Worm (Caenorhabditis elegans) whole organism, L2 larva: Measurements from ENCODE around the gene asns-2.
A peak's percentile ranks its signal among the peaks of the same experiment; 100 is the strongest.

Source experiments
- C34F6.9 ChIP-seq: fragments of 150-350 bp; optimal IDR thresholded peaks from 2 replicates; lab custom pipeline; 2014; ENCODE audit warnings: missing biosample characterization, missing genetic modification characterization
- F13H6.1 ChIP-seq: sonication (generic microtip); optimal IDR thresholded peaks from 2 replicates; lab custom pipeline; 2016; ENCODE audit warnings: missing genetic modification characterization, missing compliant biosample characterization
- Y55F3AM.14 ChIP-seq: fragments of 200-800 bp; sonication (Bioruptor generic); optimal IDR thresholded peaks from 2 replicates; lab custom pipeline; 2018; ENCODE audit warnings: mild to moderate bottlenecking, missing genetic modification characterization, missing compliant biosample characterization
- ZK546.5 ChIP-seq: sonication (generic microtip); optimal IDR thresholded peaks from 2 replicates; lab custom pipeline; 2017; ENCODE audit warnings: missing biosample characterization, missing genetic modification characterization
- alr-1 ChIP-seq: fragments of 150-350 bp; optimal IDR thresholded peaks from 2 replicates; lab custom pipeline; 2014; ENCODE audit warnings: missing biosample characterization, missing genetic modification characterization
- aly-2 ChIP-seq: fragments of 150-350 bp; optimal IDR thresholded peaks from 2 replicates; lab custom pipeline; 2014; ENCODE audit warnings: missing biosample characterization, missing genetic modification characterization
- ama-1 ChIP-seq: fragments of 150-350 bp; optimal IDR thresholded peaks from 2 replicates; lab custom pipeline; 2018; ENCODE audit warnings: inconsistent platforms
- blmp-1 ChIP-seq: sonication (generic microtip); optimal IDR thresholded peaks from 2 replicates; lab custom pipeline; 2017; ENCODE audit warnings: missing genetic modification characterization, mild to moderate bottlenecking, missing compliant biosample characterization, antibody characterized with exemption, moderate library complexity; ENCODE audit not compliant: insufficient read depth
- ceh-16 ChIP-seq: fragments of 150-350 bp; optimal IDR thresholded peaks from 2 replicates; lab custom pipeline; 2014; ENCODE audit warnings: missing biosample characterization, missing genetic modification characterization
- ceh-82 ChIP-seq: fragments of 150-350 bp; optimal IDR thresholded peaks from 2 replicates; lab custom pipeline; 2014; ENCODE audit warnings: missing biosample characterization, missing genetic modification characterization
- crh-2 ChIP-seq: sonication (generic microtip); optimal IDR thresholded peaks from 2 replicates; lab custom pipeline; 2017; ENCODE audit warnings: missing biosample characterization, missing genetic modification characterization
- dmd-4 ChIP-seq: sonication (generic microtip); optimal IDR thresholded peaks from 2 replicates; lab custom pipeline; 2017; ENCODE audit warnings: missing biosample characterization, missing genetic modification characterization
- egl-27 ChIP-seq: sonication (generic microtip); optimal IDR thresholded peaks from 3 replicates; lab custom pipeline; 2017; ENCODE audit warnings: missing biosample characterization, missing genetic modification reagents, missing genetic modification characterization
- elt-1 ChIP-seq: fragments of 150-350 bp; optimal IDR thresholded peaks from 2 replicates; lab custom pipeline; 2014; ENCODE audit warnings: missing biosample characterization, missing genetic modification characterization
- elt-3 ChIP-seq: sonication (generic microtip); optimal IDR thresholded peaks from 2 replicates; lab custom pipeline; 2017; ENCODE audit warnings: missing biosample characterization, missing genetic modification characterization
- fos-1 ChIP-seq: fragments of 150-350 bp; optimal IDR thresholded peaks from 2 replicates; lab custom pipeline; 2014; ENCODE audit warnings: missing biosample characterization, missing genetic modification characterization
- gmeb-1 ChIP-seq: fragments of 150-350 bp; optimal IDR thresholded peaks from 2 replicates; lab custom pipeline; 2014; ENCODE audit warnings: missing biosample characterization, missing genetic modification characterization
- lin-11 ChIP-seq: fragments of 150-350 bp; sonication (generic microtip); optimal IDR thresholded peaks from 2 replicates; lab custom pipeline; 2014; ENCODE audit warnings: missing biosample characterization, missing genetic modification characterization, inconsistent platforms, mixed read lengths
- lin-39 ChIP-seq: fragments of 150-350 bp; optimal IDR thresholded peaks from 2 replicates; lab custom pipeline; 2014; ENCODE audit warnings: missing biosample characterization, missing genetic modification reagents, missing genetic modification characterization
- mdl-1 ChIP-seq, 2 experiments: fragments of 150-350 bp in 1 of 2; sonication (generic microtip) in 1 of 2; optimal IDR thresholded peaks; 2 replicates each; lab custom pipeline; 2017; ENCODE audit warnings: missing biosample characterization in 2 of 2, missing genetic modification characterization in 2 of 2
- nhr-11 ChIP-seq: fragments of 150-350 bp; optimal IDR thresholded peaks from 2 replicates; lab custom pipeline; 2014; ENCODE audit warnings: missing biosample characterization, missing genetic modification characterization
- nhr-12 ChIP-seq: fragments of 150-350 bp; optimal IDR thresholded peaks from 2 replicates; lab custom pipeline; 2014; ENCODE audit warnings: missing biosample characterization, missing genetic modification characterization
- nhr-129 ChIP-seq: fragments of 150-350 bp; optimal IDR thresholded peaks from 2 replicates; lab custom pipeline; 2014; ENCODE audit warnings: missing biosample characterization, missing genetic modification characterization
- nhr-21 ChIP-seq: fragments of 150-350 bp; optimal IDR thresholded peaks from 2 replicates; lab custom pipeline; 2014; ENCODE audit warnings: missing biosample characterization, missing genetic modification characterization
- nhr-23 ChIP-seq: fragments of 150-350 bp; optimal IDR thresholded peaks from 2 replicates; lab custom pipeline; 2014; ENCODE audit warnings: missing biosample characterization, missing genetic modification reagents, missing genetic modification characterization
- nhr-237 ChIP-seq: fragments of 150-350 bp; optimal IDR thresholded peaks from 2 replicates; lab custom pipeline; 2014; ENCODE audit warnings: missing biosample characterization, missing genetic modification characterization
- nhr-25 ChIP-seq: fragments of 150-350 bp; sonication (generic microtip); optimal IDR thresholded peaks from 3 replicates; lab custom pipeline; 2014; ENCODE audit warnings: missing biosample characterization, missing genetic modification characterization
- nhr-6 ChIP-seq: fragments of 150-350 bp; optimal IDR thresholded peaks from 2 replicates; lab custom pipeline; 2014; ENCODE audit warnings: missing biosample characterization, missing genetic modification characterization
- nhr-77 ChIP-seq: fragments of 150-350 bp; optimal IDR thresholded peaks from 2 replicates; lab custom pipeline; 2014; ENCODE audit warnings: missing biosample characterization, missing genetic modification characterization
- peb-1 ChIP-seq: fragments of 150-350 bp; optimal IDR thresholded peaks from 2 replicates; lab custom pipeline; 2014; ENCODE audit warnings: missing biosample characterization, missing genetic modification characterization
- sem-4 ChIP-seq: fragments of 150-350 bp; optimal IDR thresholded peaks from 2 replicates; lab custom pipeline; 2014; ENCODE audit warnings: missing biosample characterization, missing genetic modification reagents, missing genetic modification characterization
- skn-1 ChIP-seq: sonication (generic microtip); optimal IDR thresholded peaks from 2 replicates; lab custom pipeline; 2017; ENCODE audit warnings: missing biosample characterization, missing genetic modification characterization
- sma-3 ChIP-seq: sonication (generic microtip); optimal IDR thresholded peaks from 2 replicates; lab custom pipeline; 2016; ENCODE audit warnings: missing genetic modification reagents, missing genetic modification characterization, missing compliant biosample characterization
- snpc-4 ChIP-seq: fragments of 150-350 bp; optimal IDR thresholded peaks from 2 replicates; lab custom pipeline; 2014; ENCODE audit warnings: missing biosample characterization, missing genetic modification characterization
- unc-39 ChIP-seq: fragments of 150-350 bp; optimal IDR thresholded peaks from 2 replicates; lab custom pipeline; 2014; ENCODE audit warnings: missing biosample characterization, missing genetic modification characterization
- unc-55 ChIP-seq: fragments of 150-350 bp; sonication (generic microtip); optimal IDR thresholded peaks from 3 replicates; lab custom pipeline; 2014; ENCODE audit warnings: missing biosample characterization, missing genetic modification reagents, missing genetic modification characterization
- zag-1 ChIP-seq: fragments of 150-350 bp; optimal IDR thresholded peaks from 2 replicates; lab custom pipeline; 2014; ENCODE audit warnings: missing biosample characterization, missing genetic modification characterization
- ztf-1 ChIP-seq: fragments of 200-800 bp; sonication (Bioruptor generic); conservative IDR thresholded peaks from 2 replicates; pipeline ENCODE4 v1.3.6; 2022; ENCODE audit warnings: missing genetic modification characterization, missing compliant biosample characterization
- ztf-11 ChIP-seq: sonication (generic microtip); optimal IDR thresholded peaks from 2 replicates; lab custom pipeline; 2017; ENCODE audit warnings: missing biosample characterization, missing genetic modification characterization
- ztf-4 ChIP-seq: fragments of 150-350 bp; optimal IDR thresholded peaks from 2 replicates; lab custom pipeline; 2014; ENCODE audit warnings: missing biosample characterization, missing genetic modification characterization

asns-2 gene

DNA sequence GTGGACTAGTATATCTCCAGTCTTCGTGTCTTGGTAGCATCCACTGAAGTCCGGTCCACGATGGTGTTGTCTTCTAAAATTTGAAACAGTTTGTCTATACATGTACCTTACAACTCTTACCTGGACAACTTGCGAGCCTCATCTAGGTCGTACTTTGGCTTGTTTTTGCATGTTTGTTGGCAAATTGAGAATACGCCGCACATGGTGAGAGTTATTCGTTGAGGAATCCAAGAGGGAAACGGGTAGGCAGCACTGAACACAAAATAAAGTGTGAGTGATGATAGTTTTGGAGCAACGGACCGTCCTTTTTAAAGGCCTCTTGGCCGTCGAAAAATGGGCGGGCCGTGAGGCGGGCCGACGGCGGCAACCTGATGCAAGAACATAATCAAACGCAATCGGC lies at the start of gene asns-2:
Gene asns-2, minus strand, starts transcription at position 282 of the 400 bp plus-strand sequence.
- no peak for TF ChIP-seq elt-3 (tag; lab: Kevin White, UChicago)
- peak; percentile 4 for TF ChIP-seq ama-1 (lab: Kevin White, UChicago)

DNA sequence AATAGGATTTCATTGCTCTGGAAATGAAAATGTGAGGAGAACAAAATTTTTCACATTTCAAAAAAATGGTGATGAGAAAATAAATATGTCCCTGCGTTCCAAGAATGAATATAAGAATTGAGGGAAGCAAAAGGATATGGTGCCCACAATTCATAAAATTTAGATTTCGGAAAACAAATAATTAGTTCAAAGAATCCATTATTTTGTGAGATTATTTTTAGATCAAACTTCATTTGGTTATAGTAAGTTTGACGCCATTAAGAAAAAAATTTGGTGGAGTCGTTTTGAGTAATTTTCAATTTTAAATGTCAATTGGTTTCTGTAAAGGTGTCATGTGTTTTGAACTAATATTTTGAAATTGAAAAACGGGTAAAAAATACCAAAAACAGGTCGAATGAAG lies 49.6 kb upstream of the asns-2 start:
- TF ChIP-seq peb-1 (tag; lab: Kevin White, UChicago) (no peak), nhr-129 (tag; lab: Kevin White, UChicago) (no peak), nhr-21 (tag; lab: Kevin White, UChicago) (no peak), nhr-25 (no peak), unc-39 (tag; lab: Kevin White, UChicago) (no peak), sma-3 (GFP tag; lab: Kevin White, UChicago) (no peak), nhr-6 (tag; lab: Kevin White, UChicago) (no peak), nhr-237 (no peak), zag-1 (tag; lab: Kevin White, UChicago) (no peak), alr-1 (tag; lab: Kevin White, UChicago) (no peak), F13H6.1 (tag; lab: Kevin White, UChicago) (no peak), ama-1 (lab: Kevin White, UChicago) (no peak), unc-55 (no peak)
- TF ChIP-seq, all 48 proteins: peak for 0

DNA sequence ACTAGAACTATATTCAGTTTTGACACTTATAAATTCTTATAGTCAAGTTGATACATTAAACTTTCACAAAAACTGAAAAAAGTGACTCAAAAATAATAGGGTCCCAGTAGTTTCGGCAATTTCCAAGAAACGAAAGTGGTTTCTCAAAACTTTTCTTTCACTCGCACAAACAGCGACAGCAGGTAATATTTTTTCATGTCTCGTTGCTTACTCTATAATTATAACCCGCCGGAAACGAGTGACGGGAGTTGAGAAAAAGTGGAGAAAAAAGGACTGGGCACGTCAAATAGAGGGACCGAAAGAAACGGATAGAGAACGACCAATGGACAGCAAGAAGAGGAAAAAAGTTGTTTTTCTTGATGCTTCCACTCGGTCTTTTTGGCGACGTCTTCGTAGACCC lies 49.2 kb upstream of the asns-2 start:
- TF ChIP-seq sma-3 (GFP tag; lab: Kevin White, UChicago) (no peak), elt-1 (tag; lab: Kevin White, UChicago) (no peak), fos-1 (no peak), nhr-12 (tag; lab: Kevin White, UChicago) (no peak), egl-27 (tag; lab: Kevin White, UChicago) (no peak), snpc-4 (no peak), crh-2 (tag; lab: Kevin White, UChicago) (no peak), nhr-11 (tag; lab: Kevin White, UChicago) (no peak), sem-4 (tag; lab: Kevin White, UChicago) (no peak), F13H6.1 (tag; lab: Kevin White, UChicago) (no peak), elt-3 (tag; lab: Kevin White, UChicago) (no peak), zag-1 (tag; lab: Kevin White, UChicago) (no peak), dmd-4 (tag; lab: Kevin White, UChicago) (no peak), nhr-77 (tag; lab: Kevin White, UChicago) (no peak)

DNA sequence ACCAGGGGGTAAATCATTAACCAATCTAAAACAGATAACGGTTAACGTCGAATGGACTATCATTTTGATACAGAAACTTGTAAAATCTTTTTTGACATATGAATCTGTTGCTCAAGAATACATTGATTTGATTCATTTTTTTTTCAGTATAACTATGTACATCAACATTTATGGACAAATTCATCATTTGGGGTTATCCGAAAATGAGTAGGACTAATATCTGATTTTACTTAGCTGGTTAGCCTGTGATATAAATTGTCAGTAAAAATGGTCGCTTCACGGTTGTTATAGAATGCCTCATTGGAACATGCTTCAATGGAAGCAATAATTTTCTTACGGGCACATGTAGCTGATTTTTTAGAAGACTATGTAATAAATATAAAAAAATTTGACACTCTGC lies 46.9 kb upstream of the asns-2 start:
- TF ChIP-seq unc-39 (tag; lab: Kevin White, UChicago) (no peak), crh-2 (tag; lab: Kevin White, UChicago) (no peak), unc-55 (no peak), egl-27 (tag; lab: Kevin White, UChicago) (no peak), skn-1 (tag; lab: Kevin White, UChicago) (no peak), ztf-11 (tag; lab: Kevin White, UChicago) (no peak), gmeb-1 (tag; lab: Kevin White, UChicago) (no peak), dmd-4 (tag; lab: Kevin White, UChicago) (no peak), nhr-11 (tag; lab: Kevin White, UChicago) (no peak), ztf-4 (tag; lab: Kevin White, UChicago) (no peak), sma-3 (GFP tag; lab: Kevin White, UChicago) (no peak), ceh-82 (no peak), lin-39 (tag; lab: Kevin White, UChicago) (no peak), alr-1 (tag; lab: Kevin White, UChicago) (no peak), nhr-77 (tag; lab: Kevin White, UChicago) (no peak)

DNA sequence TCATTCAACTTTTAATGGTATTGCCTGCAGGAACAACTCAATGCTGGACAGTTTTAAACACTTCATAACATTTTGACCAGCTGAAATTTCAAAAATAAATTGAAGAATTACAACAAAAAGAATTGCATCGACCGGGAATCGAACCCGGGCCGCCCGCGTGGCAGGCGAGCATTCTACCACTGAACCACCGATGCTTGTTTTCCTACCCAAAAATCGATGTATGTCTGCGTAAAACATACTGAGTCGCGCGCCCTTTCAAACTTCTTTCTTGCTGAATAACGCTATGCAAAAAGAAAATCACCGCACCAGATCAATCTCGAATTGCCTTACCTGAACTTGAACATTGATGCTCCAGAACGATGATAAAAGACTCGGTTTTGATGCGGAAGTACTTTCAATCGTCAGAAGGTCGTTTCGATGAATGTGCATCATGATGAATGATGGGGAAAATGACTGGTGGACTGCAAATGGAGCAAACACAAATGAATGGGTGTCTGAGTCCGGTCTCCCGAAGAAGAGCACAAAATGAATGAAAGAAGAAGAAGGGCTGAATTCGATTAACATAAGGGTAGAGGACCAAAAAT lies 46.0 kb upstream of the asns-2 start, which contains the start of gene R04E5.7:
Gene R04E5.7, minus strand, starts transcription at position 564 of the 584 bp plus-strand sequence.
- TF ChIP-seq ceh-16 (no peak), unc-39 (tag; lab: Kevin White, UChicago) (no peak), peb-1 (tag; lab: Kevin White, UChicago) (no peak), ztf-4 (tag; lab: Kevin White, UChicago) (no peak), sma-3 (GFP tag; lab: Kevin White, UChicago) (peak; percentile 30), ztf-1 (no peak), aly-2 (no peak), C34F6.9 (peak; percentile 12), nhr-12 (tag; lab: Kevin White, UChicago) (no peak), blmp-1 (tag; lab: Kevin White, UChicago) (no peak), nhr-25 (no peak), fos-1 (peak; percentile 9), nhr-11 (tag; lab: Kevin White, UChicago) (no peak), nhr-237 (no peak), unc-55 (peak; percentile 39), F13H6.1 (tag; lab: Kevin White, UChicago) (no peak), sem-4 (tag; lab: Kevin White, UChicago) (no peak), dmd-4 (tag; lab: Kevin White, UChicago) (no peak), nhr-129 (tag; lab: Kevin White, UChicago) (peak; percentile 53), Y55F3AM.14 (GFP tag; lab: Kevin White, UChicago) (peak; percentile 6), nhr-23 (tag; lab: Kevin White, UChicago) (no peak), ZK546.5 (tag; lab: Kevin White, UChicago) (no peak), elt-3 (tag; lab: Kevin White, UChicago) (no peak), skn-1 (tag; lab: Kevin White, UChicago) (no peak), lin-11 (no peak), lin-39 (tag; lab: Kevin White, UChicago) (no peak), elt-1 (tag; lab: Kevin White, UChicago) (no peak), ama-1 (lab: Kevin White, UChicago) (no peak), gmeb-1 (tag; lab: Kevin White, UChicago) (no peak), mdl-1 (tag; optimal IDR thresholded peaks at IDR 0.05; lab: Kevin White, UChicago) (peak in 1 of 2 experiments; percentile 17)
